Fruit fly (Drosophila melanogaster) whole organism, embryonic: ENCODE data around the gene Mgat4b.

ENCODE experiments used
- CG11085 ChIP-seq: fragments of 200-800 bp; sonication (Bioruptor generic); IDR thresholded peaks from 2 replicates; pipeline ENCODE4 v1.3.6; 2022; ENCODE audit warnings: missing biosample characterization, missing genetic modification characterization
- CG14667 ChIP-seq: fragments of 200-800 bp; sonication (Bioruptor generic); IDR thresholded peaks from 2 replicates; pipeline ENCODE4 v1.3.6; 2022; ENCODE audit warnings: missing biosample characterization, missing genetic modification characterization
- CG2116 ChIP-seq: fragments of 200-800 bp; sonication (Bioruptor generic); optimal IDR thresholded peaks from 3 replicates; lab custom pipeline; 2018; ENCODE audit warnings: missing biosample characterization, mild to moderate bottlenecking, missing genetic modification characterization
- CG6854 ChIP-seq: fragments of 200-800 bp; sonication (Bioruptor generic); optimal IDR thresholded peaks from 3 replicates; lab custom pipeline; 2017; ENCODE audit warnings: missing biosample characterization, mild to moderate bottlenecking, missing genetic modification characterization
- Doc3 ChIP-seq: fragments of 200-800 bp; sonication (Bioruptor generic); IDR thresholded peaks from 3 replicates; pipeline ENCODE4 v1.3.6; 2022; ENCODE audit warnings: missing biosample characterization, missing genetic modification characterization; ENCODE audit not compliant: partially characterized antibody
- HLHmδ ChIP-seq: fragments of 200-800 bp; sonication (Bioruptor generic); optimal IDR thresholded peaks from 2 replicates; lab custom pipeline; 2018; ENCODE audit warnings: missing biosample characterization, mild to moderate bottlenecking, missing genetic modification characterization, moderate library complexity
- NC2β ChIP-seq: fragments of 200-800 bp; sonication (Bioruptor generic); optimal IDR thresholded peaks from 2 replicates; lab custom pipeline; 2016; ENCODE audit warnings: missing biosample characterization, missing genetic modification characterization
- Pdp1 ChIP-seq, 2 experiments: fragments of 200-800 bp; sonication (Bioruptor generic); optimal IDR thresholded peaks; 3 replicates each; lab custom pipeline; 2016; ENCODE audit warnings: missing biosample characterization in 2 of 2, missing genetic modification characterization in 2 of 2, mild to moderate bottlenecking in 1 of 2, moderate library complexity in 1 of 2
- crol ChIP-seq: fragments of 200-800 bp; sonication (Bioruptor generic); IDR thresholded peaks from 2 replicates; pipeline ENCODE4 v1.3.6; 2022; ENCODE audit warnings: missing biosample characterization, missing genetic modification characterization
- da ChIP-seq: fragments of 200-800 bp; sonication (Bioruptor generic); optimal IDR thresholded peaks from 2 replicates; lab custom pipeline; 2016; ENCODE audit warnings: missing biosample characterization, missing genetic modification characterization
- fd96Cb ChIP-seq: fragments of 200-800 bp; sonication (Bioruptor generic); optimal IDR thresholded peaks from 2 replicates; lab custom pipeline; 2018; ENCODE audit warnings: missing biosample characterization, mild to moderate bottlenecking, missing genetic modification characterization, moderate library complexity
- sd ChIP-seq: fragments of 200-800 bp; sonication (Bioruptor generic); optimal IDR thresholded peaks from 3 replicates; lab custom pipeline; 2018; ENCODE audit warnings: missing biosample characterization, mild to moderate bottlenecking, missing genetic modification characterization, moderate library complexity
- zfh1 ChIP-seq: fragments of 200-800 bp; sonication (Bioruptor generic); IDR thresholded peaks from 3 replicates; pipeline ENCODE4 v1.3.6; 2022; ENCODE audit warnings: missing biosample characterization, missing genetic modification characterization

DNA sequence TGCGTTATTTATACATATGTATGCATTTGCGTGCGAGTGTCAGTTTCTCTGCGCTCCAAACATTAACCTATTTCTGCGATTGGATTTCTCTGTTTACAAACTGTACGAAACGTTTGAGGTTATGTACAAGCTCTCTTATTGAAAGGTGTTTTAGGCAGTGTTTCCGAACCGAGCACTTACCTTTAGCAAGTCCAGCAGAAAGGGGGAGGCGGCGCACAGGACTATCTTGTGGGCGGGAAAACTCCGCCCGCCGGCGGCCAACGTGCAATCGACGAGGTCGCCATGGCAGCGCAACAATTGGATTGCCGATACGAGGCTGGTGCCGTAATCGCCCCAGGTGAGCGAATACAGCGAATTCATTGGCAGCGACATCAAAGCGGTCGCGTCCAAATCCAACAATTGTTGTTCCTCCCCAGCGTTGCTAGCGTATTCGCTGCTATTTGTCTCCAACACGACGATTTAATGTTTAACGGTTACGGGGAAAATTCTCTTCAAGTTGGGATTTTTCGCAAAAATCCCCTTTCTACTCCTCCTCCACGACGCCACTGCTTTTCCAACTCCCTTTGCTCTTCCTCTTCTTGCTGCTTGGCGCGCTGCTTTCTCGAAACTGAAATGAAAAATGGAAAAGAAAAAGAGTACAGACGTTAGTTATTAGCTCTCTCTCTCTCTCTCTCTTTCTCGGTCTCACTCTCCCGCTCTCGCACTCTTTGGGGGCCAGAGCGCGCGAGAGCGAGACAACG, 12.2 kb downstream of the Mgat4b start:
- TF ChIP-seq Pdp1 (GFP tag; optimal IDR thresholded peaks at IDR 0.05; lab: Kevin White, UChicago) (peak; percentile 90 to 95), da (peak; percentile 63), HLHmδ (GFP tag; lab: Kevin White, UChicago) (peak; percentile 52), zfh1 (peak; percentile 92), CG6854 (peak; percentile 78), sd (tag; lab: Kevin White, UChicago) (no peak), crol (peak; percentile 70), CG14667 (peak; percentile 78), CG11085 (GFP tag; lab: Robert Waterston, UW) (peak; percentile 87), Doc3 (GFP tag; lab: Robert Waterston, UW) (no peak), NC2β (peak; percentile 67), fd96Cb (tag; lab: Kevin White, UChicago) (peak; percentile 81), CG2116 (GFP tag; lab: Kevin White, UChicago) (peak; percentile 61)
